Fruit fly (Drosophila melanogaster) whole organism, embryonic: ENCODE results near the gene CG4101.

Source experiments
- Atf3 ChIP-seq: fragments of 200-800 bp; sonication (Bioruptor generic); optimal IDR thresholded peaks from 3 replicates; lab custom pipeline; 2016; ENCODE audit warnings: missing biosample characterization, missing genetic modification characterization
- Atf6 ChIP-seq: fragments of 200-800 bp; sonication (Bioruptor generic); IDR thresholded peaks from 2 replicates; pipeline ENCODE4 v1.3.6; 2022; ENCODE audit warnings: missing biosample characterization, missing genetic modification characterization
- Awh ChIP-seq: fragments of 200-800 bp; sonication (Bioruptor generic); IDR thresholded peaks from 2 replicates; pipeline ENCODE4, ENCODE4 v1.3.6; 2022; ENCODE audit warnings: missing biosample characterization, missing genetic modification characterization
- BEAF-32 ChIP-seq: fragments of 200-800 bp; sonication (Bioruptor generic); optimal IDR thresholded peaks from 3 replicates; lab custom pipeline; 2017; ENCODE audit warnings: missing biosample characterization, missing genetic modification characterization, mild to moderate bottlenecking, moderate library complexity, missing genetic modification reagents
- CG10209 ChIP-seq: fragments of 200-800 bp; sonication (Bioruptor generic); optimal IDR thresholded peaks from 3 replicates; lab custom pipeline; 2017; ENCODE audit warnings: missing biosample characterization, mild to moderate bottlenecking, missing genetic modification characterization, missing genetic modification reagents
- CG1024 ChIP-seq: fragments of 200-800 bp; sonication (Bioruptor generic); IDR thresholded peaks from 2 replicates; pipeline ENCODE4 v1.3.6; 2022; ENCODE audit warnings: missing biosample characterization, missing genetic modification characterization
- CG10959 ChIP-seq: fragments of 200-800 bp; sonication (Bioruptor generic); IDR thresholded peaks from 2 replicates; pipeline ENCODE4 v1.3.6; 2022; ENCODE audit warnings: missing biosample characterization, missing genetic modification characterization
- CG12155 ChIP-seq: fragments of 200-800 bp; sonication (Bioruptor generic); optimal IDR thresholded peaks from 3 replicates; lab custom pipeline; 2016; ENCODE audit warnings: missing biosample characterization, missing genetic modification characterization
- CG13894 ChIP-seq: fragments of 200-800 bp; sonication (Bioruptor generic); optimal IDR thresholded peaks from 3 replicates; lab custom pipeline; 2018; ENCODE audit warnings: missing biosample characterization, mild to moderate bottlenecking, missing genetic modification characterization, moderate library complexity
- CG15011 ChIP-seq: fragments of 200-800 bp; sonication (Bioruptor generic); optimal IDR thresholded peaks from 3 replicates; lab custom pipeline; 2018; ENCODE audit warnings: missing biosample characterization, mild to moderate bottlenecking, missing genetic modification characterization
- CG15514 ChIP-seq: fragments of 200-800 bp; sonication (Bioruptor generic); optimal IDR thresholded peaks from 3 replicates; lab custom pipeline; 2017; ENCODE audit warnings: missing biosample characterization, missing genetic modification characterization, mild to moderate bottlenecking, moderate library complexity, missing genetic modification reagents
- CG17385 ChIP-seq: fragments of 200-800 bp; sonication (Bioruptor generic); optimal IDR thresholded peaks from 3 replicates; lab custom pipeline; 2018; ENCODE audit warnings: missing biosample characterization, mild to moderate bottlenecking, missing genetic modification characterization
- CG1832 ChIP-seq: fragments of 200-800 bp; sonication (Bioruptor generic); optimal IDR thresholded peaks from 2 replicates; lab custom pipeline; 2017; ENCODE audit warnings: missing biosample characterization, mild to moderate bottlenecking, missing genetic modification characterization, inconsistent platforms
- CG2129 ChIP-seq: fragments of 200-800 bp; sonication (Bioruptor generic); IDR thresholded peaks from 2 replicates; pipeline ENCODE4 v1.3.6; 2022; ENCODE audit warnings: missing biosample characterization, missing genetic modification characterization; ENCODE audit not compliant: partially characterized antibody
- CG2875 ChIP-seq: fragments of 200-800 bp; sonication (Bioruptor generic); optimal IDR thresholded peaks from 2 replicates; lab custom pipeline; 2017; ENCODE audit warnings: missing biosample characterization, mild to moderate bottlenecking, missing genetic modification characterization, missing genetic modification reagents
- CG31365 ChIP-seq: fragments of 200-800 bp; sonication (Bioruptor generic); optimal IDR thresholded peaks from 2 replicates; lab custom pipeline; 2018; ENCODE audit warnings: missing biosample characterization, mild to moderate bottlenecking, missing genetic modification characterization
- CG4730 ChIP-seq: fragments of 200-800 bp; sonication (Bioruptor generic); IDR thresholded peaks from 2 replicates; pipeline ENCODE4 v1.3.6; 2022; ENCODE audit warnings: missing biosample characterization, missing genetic modification characterization
- CG7357 ChIP-seq: fragments of 200-800 bp; sonication (Bioruptor generic); IDR thresholded peaks from 3 replicates; pipeline ENCODE4 v1.3.6; 2022; ENCODE audit warnings: missing biosample characterization, missing genetic modification characterization
- CG8290 ChIP-seq, 3 experiments: fragments of 200-800 bp; sonication (Bioruptor generic); optimal IDR thresholded peaks; 2 replicates each; lab custom pipeline; 2016 to 2019; ENCODE audit warnings: missing biosample characterization in 3 of 3, missing genetic modification characterization in 3 of 3, mild to moderate bottlenecking in 2 of 3, moderate library complexity in 1 of 3
- CG8388 ChIP-seq: fragments of 200-800 bp; sonication (Bioruptor generic); optimal IDR thresholded peaks from 2 replicates; lab custom pipeline; 2019; ENCODE audit warnings: missing biosample characterization, mild to moderate bottlenecking, missing genetic modification characterization, moderate library complexity
- Ets65A ChIP-seq: fragments of 200-800 bp; sonication (Bioruptor generic); peaks from one replicate; lab custom pipeline; 2016; ENCODE audit warnings: missing biosample characterization, missing genetic modification characterization
- Hand ChIP-seq: fragments of 200-800 bp; sonication (Bioruptor generic); optimal IDR thresholded peaks from 2 replicates; lab custom pipeline; 2017; ENCODE audit warnings: mild to moderate bottlenecking, missing biosample characterization, missing genetic modification reagents, missing genetic modification characterization
- Hr51 ChIP-seq, 2 experiments: fragments of 200-800 bp; sonication (Bioruptor generic); optimal IDR thresholded peaks; 2 replicates in 1 of 2; 3 replicates in 1 of 2; lab custom pipeline; 2016 to 2018; ENCODE audit warnings: missing biosample characterization in 2 of 2, missing genetic modification characterization in 2 of 2, mild to moderate bottlenecking in 1 of 2, moderate library complexity in 1 of 2
- Ravus ChIP-seq: fragments of 200-800 bp; sonication (Bioruptor generic); IDR thresholded peaks from 2 replicates; pipeline ENCODE4 v1.3.6; 2022; ENCODE audit warnings: missing biosample characterization, missing genetic modification characterization
- Xrp1 ChIP-seq: fragments of 200-800 bp; sonication (Bioruptor generic); IDR thresholded peaks from 2 replicates; pipeline ENCODE4 v1.3.6; 2022; ENCODE audit warnings: missing biosample characterization, missing genetic modification characterization
- ash1 ChIP-seq: fragments of 200-800 bp; sonication (Bioruptor generic); optimal IDR thresholded peaks from 2 replicates; lab custom pipeline; 2018; ENCODE audit warnings: missing biosample characterization, mild to moderate bottlenecking, missing genetic modification characterization
- ato ChIP-seq: fragments of 200-800 bp; sonication (Bioruptor generic); IDR thresholded peaks from 2 replicates; pipeline ENCODE4 v1.3.6; 2022; ENCODE audit warnings: missing biosample characterization, missing genetic modification characterization; ENCODE audit not compliant: partially characterized antibody
- bsh ChIP-seq, 2 experiments: fragments of 200-800 bp; sonication (Bioruptor generic); optimal IDR thresholded peaks; 2 replicates each; lab custom pipeline; 2017 to 2018; ENCODE audit warnings: mild to moderate bottlenecking in 2 of 2, missing biosample characterization in 2 of 2, missing genetic modification characterization in 2 of 2, moderate library complexity in 1 of 2
- corto ChIP-seq: fragments of 200-800 bp; sonication (Bioruptor generic); optimal IDR thresholded peaks from 2 replicates; lab custom pipeline; 2016; ENCODE audit warnings: missing biosample characterization, mild to moderate bottlenecking, missing genetic modification characterization, moderate library complexity
- dati ChIP-seq: fragments of 200-800 bp; sonication (Bioruptor generic); IDR thresholded peaks from 2 replicates; pipeline ENCODE4 v1.3.6; 2022; ENCODE audit warnings: missing biosample characterization, missing genetic modification characterization
- gcm ChIP-seq: fragments of 200-800 bp; sonication (Bioruptor generic); optimal IDR thresholded peaks from 2 replicates; lab custom pipeline; 2019; ENCODE audit warnings: missing biosample characterization, mild to moderate bottlenecking, missing genetic modification characterization, moderate library complexity
- grau ChIP-seq: fragments of 200-800 bp; optimal IDR thresholded peaks from 3 replicates; lab custom pipeline; 2019; ENCODE audit warnings: missing biosample characterization, mild to moderate bottlenecking, missing genetic modification characterization, moderate library complexity
- gro ChIP-seq: fragments of 200-800 bp; sonication (Bioruptor generic); optimal IDR thresholded peaks from 2 replicates; lab custom pipeline; 2016; ENCODE audit warnings: missing biosample characterization, missing genetic modification characterization
- jing ChIP-seq: fragments of 200-800 bp; sonication (Bioruptor generic); optimal IDR thresholded peaks from 2 replicates; lab custom pipeline; 2018; ENCODE audit warnings: missing biosample characterization, mild to moderate bottlenecking, missing genetic modification characterization
- pho ChIP-seq: fragments of 200-800 bp; sonication (Bioruptor generic); optimal IDR thresholded peaks from 2 replicates; lab custom pipeline; 2016; ENCODE audit warnings: missing biosample characterization, missing genetic modification characterization
- pum ChIP-seq: fragments of 200-800 bp; sonication (Bioruptor generic); optimal IDR thresholded peaks from 2 replicates; lab custom pipeline; 2016; ENCODE audit warnings: missing biosample characterization, missing genetic modification characterization
- sc ChIP-seq, 3 experiments: fragments of >200 bp in 2 of 3; fragments of 200-800 bp in 1 of 3; sonication (Bioruptor generic) in 1 of 3; optimal IDR thresholded peaks; 2 replicates in 2 of 3; 3 replicates in 1 of 3; lab custom pipeline; 2017; ENCODE audit warnings: mild to moderate bottlenecking in 1 of 3, missing biosample characterization in 1 of 3, missing genetic modification characterization in 1 of 3, missing genetic modification reagents in 1 of 3
- scrt ChIP-seq: fragments of 200-800 bp; sonication (Bioruptor generic); optimal IDR thresholded peaks from 2 replicates; lab custom pipeline; 2018; ENCODE audit warnings: missing biosample characterization, mild to moderate bottlenecking, missing genetic modification characterization, moderate library complexity
- slbo ChIP-seq: fragments of 200-800 bp; sonication (Bioruptor generic); IDR thresholded peaks from 2 replicates; pipeline ENCODE4 v1.3.6; 2022; ENCODE audit warnings: missing biosample characterization, missing genetic modification characterization
- tgo ChIP-seq: fragments of 200-800 bp; sonication (Bioruptor generic); IDR thresholded peaks from 3 replicates; pipeline ENCODE4 v1.3.6; 2022; ENCODE audit warnings: missing biosample characterization, missing genetic modification characterization
- tio ChIP-seq: fragments of 200-800 bp; sonication (Bioruptor generic); optimal IDR thresholded peaks from 2 replicates; lab custom pipeline; 2017; ENCODE audit warnings: missing biosample characterization, missing genetic modification characterization, inconsistent platforms
- tll ChIP-seq, 2 experiments: fragments of 200-800 bp in 1 of 2; fragments of >200 bp in 1 of 2; sonication (Bioruptor generic) in 1 of 2; optimal IDR thresholded peaks; 2 replicates each; lab custom pipeline; 2017 to 2019; ENCODE audit warnings: missing biosample characterization in 2 of 2, missing genetic modification characterization in 2 of 2, mild to moderate bottlenecking in 1 of 2, moderate library complexity in 1 of 2
- toy ChIP-seq: fragments of 200-800 bp; sonication (Bioruptor generic); IDR thresholded peaks from 2 replicates; pipeline ENCODE4 v1.3.6; 2022; ENCODE audit warnings: missing biosample characterization, missing genetic modification characterization
- twi ChIP-seq: fragments of 200-800 bp; optimal IDR thresholded peaks from 2 replicates; lab custom pipeline; 2019; ENCODE audit warnings: missing biosample characterization, mild to moderate bottlenecking, missing genetic modification characterization, moderate library complexity
- tx ChIP-seq: fragments of 200-800 bp; sonication (Bioruptor generic); optimal IDR thresholded peaks from 2 replicates; lab custom pipeline; 2016; ENCODE audit warnings: missing biosample characterization, missing genetic modification characterization
- vnd ChIP-seq: fragments of 200-800 bp; sonication (Bioruptor generic); IDR thresholded peaks from 3 replicates; pipeline ENCODE4 v1.3.6; 2022; ENCODE audit warnings: missing biosample characterization, missing genetic modification characterization; ENCODE audit not compliant: partially characterized antibody
- zen2 ChIP-seq: fragments of 200-800 bp; sonication (Bioruptor generic); IDR thresholded peaks from 3 replicates; pipeline ENCODE4 v1.3.6; 2022; ENCODE audit warnings: missing biosample characterization, missing genetic modification characterization; ENCODE audit not compliant: partially characterized antibody

CG4101 gene

DNA sequence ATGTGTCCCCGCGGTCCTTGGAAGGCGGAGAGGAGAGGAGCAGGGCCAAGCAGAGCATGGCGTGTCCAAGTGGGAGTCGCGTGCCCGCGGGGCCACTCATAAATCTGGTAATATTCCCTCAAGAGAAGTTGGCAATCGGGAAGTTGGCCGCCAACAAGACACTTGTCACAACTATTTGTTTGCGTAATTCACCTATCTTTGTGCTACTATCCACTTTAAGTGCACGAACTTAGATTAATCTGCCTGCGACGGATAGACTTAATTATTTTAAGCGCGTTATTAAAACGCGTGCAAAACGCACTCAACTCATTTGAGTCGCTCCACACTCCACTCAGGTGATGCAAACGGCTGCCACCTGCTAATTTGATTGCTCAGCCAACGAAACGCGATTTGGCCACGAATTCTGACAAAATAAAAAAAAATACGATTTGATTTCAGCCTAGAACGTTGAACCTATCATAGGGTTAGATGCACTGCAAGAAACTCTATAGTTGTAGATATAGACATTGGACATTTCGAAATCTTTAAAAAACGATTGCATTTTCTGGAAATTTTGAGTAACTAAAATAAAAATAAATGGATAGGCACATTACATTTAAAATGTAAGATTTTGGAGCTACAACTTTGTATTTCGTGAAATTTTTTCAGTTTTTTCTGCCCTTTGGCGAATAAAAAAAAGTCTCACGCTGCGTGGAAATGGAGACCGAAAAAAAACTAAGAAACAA lies 41.1 kb upstream of the CG4101 start (continued):
- TF ChIP-seq CG17385 (GFP tag; lab: Kevin White, UChicago) (peak; percentile 30), pho (GFP tag; lab: Kevin White, UChicago) (peak; percentile 44), vnd (GFP tag; lab: Robert Waterston, UW) (no peak), CG1832 (no peak), slbo (GFP tag; lab: Robert Waterston, UW) (peak; percentile 75), CG12155 (peak; percentile 35), CG2129 (GFP tag; lab: Robert Waterston, UW) (no peak), CG13894 (peak; percentile 30), dati (GFP tag; lab: Robert Waterston, UW) (no peak), corto (no peak), pum (peak; percentile 36), ash1 (GFP tag; lab: Kevin White, UChicago) (no peak), CG15011 (GFP tag; lab: Kevin White, UChicago) (peak; percentile 12), ato (GFP tag; lab: Robert Waterston, UW) (no peak), CG4730 (GFP tag; lab: Robert Waterston, UW) (peak; percentile 46; the same call in 1 of the 2 replicates), Hr51 (GFP tag; optimal IDR thresholded peaks at IDR 0.05; lab: Kevin White, UChicago) (peak; percentile 33 to 65), tx (GFP tag; lab: Kevin White, UChicago) (peak; percentile 16), tll (GFP tag; optimal IDR thresholded peaks at IDR 0.05; lab: Kevin White, UChicago) (no peak), CG7357 (GFP tag; lab: Robert Waterston, UW) (peak; percentile 52; the same call in 2 of the 3 replicates), jing (no peak), zen2 (GFP tag; lab: Robert Waterston, UW) (no peak), bsh (GFP tag; optimal IDR thresholded peaks at IDR 0.05; lab: Kevin White, UChicago) (peak in 1 of 2 experiments; percentile 47), grau (peak; percentile 71), Atf6 (GFP tag; lab: Robert Waterston, UW) (peak; percentile 71), CG10959 (GFP tag; lab: Robert Waterston, UW) (no peak), tgo (peak; percentile 53; the same call in 2 of the 3 replicates), scrt (peak; percentile 36), Atf3 (GFP tag; lab: Kevin White, UChicago) (no peak), Xrp1 (peak; percentile 63), Hand (GFP tag; lab: Kevin White, UChicago) (no peak), CG15514 (GFP tag; lab: Kevin White, UChicago) (peak; percentile 20), gro (GFP tag; lab: Kevin White, UChicago) (peak; percentile 55), toy (no peak), CG31365 (tag; lab: Kevin White, UChicago) (no peak), gcm (GFP tag; lab: Kevin White, UChicago) (no peak), BEAF-32 (GFP tag; lab: Kevin White, UChicago) (no peak), CG1024 (GFP tag; lab: Robert Waterston, UW) (no peak), Ravus (no peak; the same call in 1 of the 2 replicates), CG8388 (GFP tag; lab: Kevin White, UChicago) (peak; percentile 33), CG2875 (GFP tag; lab: Kevin White, UChicago) (no peak), Awh (GFP tag; lab: Robert Waterston, UW) (no peak), twi (tag; lab: Kevin White, UChicago) (no peak), CG10209 (peak; percentile 60), tio (GFP tag; lab: Kevin White, UChicago) (peak; percentile 35), Ets65A (GFP tag; lab: Kevin White, UChicago) (peak; percentile 22), CG8290 (GFP tag; optimal IDR thresholded peaks at IDR 0.05; lab: Kevin White, UChicago) (no peak), CG8290 (tag; optimal IDR thresholded peaks at IDR 0.05; lab: Kevin White, UChicago) (no peak), sc (optimal IDR thresholded peaks at IDR 0.05; lab: Kevin White, UChicago) (no peak), sc (GFP tag; optimal IDR thresholded peaks at IDR 0.05; lab: Kevin White, UChicago) (no peak)
